Worm (Caenorhabditis elegans) whole organism, L2 larva: ENCODE data around the gene clec-212.

ENCODE experiments used
- C34F6.9 ChIP-seq: fragments of 150-350 bp; optimal IDR thresholded peaks from 2 replicates; lab custom pipeline; 2014; ENCODE audit warnings: missing biosample characterization, missing genetic modification characterization
- F13H6.1 ChIP-seq: sonication (generic microtip); optimal IDR thresholded peaks from 2 replicates; lab custom pipeline; 2016; ENCODE audit warnings: missing genetic modification characterization, missing compliant biosample characterization
- R02D3.7 ChIP-seq: fragments of 150-350 bp; optimal IDR thresholded peaks from 2 replicates; lab custom pipeline; 2014; ENCODE audit warnings: missing biosample characterization, missing genetic modification characterization
- Y55F3AM.14 ChIP-seq: fragments of 200-800 bp; sonication (Bioruptor generic); optimal IDR thresholded peaks from 2 replicates; lab custom pipeline; 2018; ENCODE audit warnings: mild to moderate bottlenecking, missing genetic modification characterization, missing compliant biosample characterization
- alr-1 ChIP-seq: fragments of 150-350 bp; optimal IDR thresholded peaks from 2 replicates; lab custom pipeline; 2014; ENCODE audit warnings: missing biosample characterization, missing genetic modification characterization
- aly-2 ChIP-seq: fragments of 150-350 bp; optimal IDR thresholded peaks from 2 replicates; lab custom pipeline; 2014; ENCODE audit warnings: missing biosample characterization, missing genetic modification characterization
- blmp-1 ChIP-seq: sonication (generic microtip); optimal IDR thresholded peaks from 2 replicates; lab custom pipeline; 2017; ENCODE audit warnings: missing genetic modification characterization, mild to moderate bottlenecking, missing compliant biosample characterization, antibody characterized with exemption, moderate library complexity; ENCODE audit not compliant: insufficient read depth
- ceh-82 ChIP-seq: fragments of 150-350 bp; optimal IDR thresholded peaks from 2 replicates; lab custom pipeline; 2014; ENCODE audit warnings: missing biosample characterization, missing genetic modification characterization
- crh-2 ChIP-seq: sonication (generic microtip); optimal IDR thresholded peaks from 2 replicates; lab custom pipeline; 2017; ENCODE audit warnings: missing biosample characterization, missing genetic modification characterization
- dmd-4 ChIP-seq: sonication (generic microtip); optimal IDR thresholded peaks from 2 replicates; lab custom pipeline; 2017; ENCODE audit warnings: missing biosample characterization, missing genetic modification characterization
- egl-27 ChIP-seq: sonication (generic microtip); optimal IDR thresholded peaks from 3 replicates; lab custom pipeline; 2017; ENCODE audit warnings: missing biosample characterization, missing genetic modification reagents, missing genetic modification characterization
- fos-1 ChIP-seq: fragments of 150-350 bp; optimal IDR thresholded peaks from 2 replicates; lab custom pipeline; 2014; ENCODE audit warnings: missing biosample characterization, missing genetic modification characterization
- lin-11 ChIP-seq: fragments of 150-350 bp; sonication (generic microtip); optimal IDR thresholded peaks from 2 replicates; lab custom pipeline; 2014; ENCODE audit warnings: missing biosample characterization, missing genetic modification characterization, inconsistent platforms, mixed read lengths
- lin-13 ChIP-seq: fragments of 150-350 bp; optimal IDR thresholded peaks from 2 replicates; lab custom pipeline; 2014; ENCODE audit warnings: missing biosample characterization, missing genetic modification reagents, missing genetic modification characterization
- mab-5 ChIP-seq: fragments of 150-350 bp; optimal IDR thresholded peaks from 2 replicates; lab custom pipeline; 2014; ENCODE audit warnings: missing biosample characterization, missing genetic modification characterization
- mbf-1 ChIP-seq: sonication (generic microtip); optimal IDR thresholded peaks from 2 replicates; lab custom pipeline; 2017; ENCODE audit warnings: missing biosample characterization, missing genetic modification characterization
- mdl-1 ChIP-seq, 2 experiments: fragments of 150-350 bp in 1 of 2; sonication (generic microtip) in 1 of 2; optimal IDR thresholded peaks; 2 replicates each; lab custom pipeline; 2017; ENCODE audit warnings: missing biosample characterization in 2 of 2, missing genetic modification characterization in 2 of 2
- nhr-10 ChIP-seq: sonication (generic microtip); optimal IDR thresholded peaks from 2 replicates; lab custom pipeline; 2017; ENCODE audit warnings: missing biosample characterization, missing genetic modification characterization
- nhr-11 ChIP-seq: fragments of 150-350 bp; optimal IDR thresholded peaks from 2 replicates; lab custom pipeline; 2014; ENCODE audit warnings: missing biosample characterization, missing genetic modification characterization
- nhr-12 ChIP-seq: fragments of 150-350 bp; optimal IDR thresholded peaks from 2 replicates; lab custom pipeline; 2014; ENCODE audit warnings: missing biosample characterization, missing genetic modification characterization
- nhr-23 ChIP-seq: fragments of 150-350 bp; optimal IDR thresholded peaks from 2 replicates; lab custom pipeline; 2014; ENCODE audit warnings: missing biosample characterization, missing genetic modification reagents, missing genetic modification characterization
- nhr-237 ChIP-seq: fragments of 150-350 bp; optimal IDR thresholded peaks from 2 replicates; lab custom pipeline; 2014; ENCODE audit warnings: missing biosample characterization, missing genetic modification characterization
- nhr-25 ChIP-seq: fragments of 150-350 bp; sonication (generic microtip); optimal IDR thresholded peaks from 3 replicates; lab custom pipeline; 2014; ENCODE audit warnings: missing biosample characterization, missing genetic modification characterization
- sem-4 ChIP-seq: fragments of 150-350 bp; optimal IDR thresholded peaks from 2 replicates; lab custom pipeline; 2014; ENCODE audit warnings: missing biosample characterization, missing genetic modification reagents, missing genetic modification characterization
- skn-1 ChIP-seq: sonication (generic microtip); optimal IDR thresholded peaks from 2 replicates; lab custom pipeline; 2017; ENCODE audit warnings: missing biosample characterization, missing genetic modification characterization
- sma-3 ChIP-seq: sonication (generic microtip); optimal IDR thresholded peaks from 2 replicates; lab custom pipeline; 2016; ENCODE audit warnings: missing genetic modification reagents, missing genetic modification characterization, missing compliant biosample characterization
- sma-9 ChIP-seq, 2 experiments: fragments of 150-350 bp in 1 of 2; sonication (generic microtip) in 1 of 2; optimal IDR thresholded peaks; 2 replicates each; lab custom pipeline; 2014 to 2016; ENCODE audit warnings: missing genetic modification characterization in 2 of 2, mild to moderate bottlenecking in 1 of 2, missing biosample characterization in 1 of 2, missing compliant biosample characterization in 1 of 2, missing genetic modification reagents in 1 of 2, moderate library complexity in 1 of 2
- unc-39 ChIP-seq: fragments of 150-350 bp; optimal IDR thresholded peaks from 2 replicates; lab custom pipeline; 2014; ENCODE audit warnings: missing biosample characterization, missing genetic modification characterization
- unc-55 ChIP-seq: fragments of 150-350 bp; sonication (generic microtip); optimal IDR thresholded peaks from 3 replicates; lab custom pipeline; 2014; ENCODE audit warnings: missing biosample characterization, missing genetic modification reagents, missing genetic modification characterization
- unc-62 ChIP-seq: fragments of 150-350 bp; optimal IDR thresholded peaks from 2 replicates; lab custom pipeline; 2014; ENCODE audit warnings: missing biosample characterization, missing genetic modification reagents, missing genetic modification characterization
- ztf-1 ChIP-seq: fragments of 200-800 bp; sonication (Bioruptor generic); conservative IDR thresholded peaks from 2 replicates; pipeline ENCODE4 v1.3.6; 2022; ENCODE audit warnings: missing genetic modification characterization, missing compliant biosample characterization
- ztf-4 ChIP-seq: fragments of 150-350 bp; optimal IDR thresholded peaks from 2 replicates; lab custom pipeline; 2014; ENCODE audit warnings: missing biosample characterization, missing genetic modification characterization

Gene clec-212

DNA sequence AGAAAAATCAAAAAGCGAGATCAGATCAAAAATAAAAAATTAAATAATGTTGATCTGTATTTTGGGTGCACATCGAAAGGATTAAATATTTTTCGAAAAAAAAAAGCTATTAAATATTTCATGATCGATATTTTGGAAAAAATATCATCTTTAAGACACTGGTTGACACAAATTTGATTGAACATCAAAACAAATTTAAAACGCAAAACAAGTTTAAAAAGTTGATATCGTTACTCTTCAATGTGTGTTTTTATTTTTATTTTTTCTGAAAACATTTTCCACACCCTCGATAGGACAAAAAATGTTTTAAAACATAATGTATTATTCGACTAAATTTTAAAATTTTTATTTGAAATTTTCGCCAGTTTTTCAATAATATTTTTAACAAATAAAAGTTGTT, 32.2 kb downstream of the clec-212 start, which contains the start of gene C54F6.12:
Gene C54F6.12, minus strand, starts transcription at position 101 of the 400 bp plus-strand sequence.
- TF ChIP-seq nhr-11, result no peak

DNA sequence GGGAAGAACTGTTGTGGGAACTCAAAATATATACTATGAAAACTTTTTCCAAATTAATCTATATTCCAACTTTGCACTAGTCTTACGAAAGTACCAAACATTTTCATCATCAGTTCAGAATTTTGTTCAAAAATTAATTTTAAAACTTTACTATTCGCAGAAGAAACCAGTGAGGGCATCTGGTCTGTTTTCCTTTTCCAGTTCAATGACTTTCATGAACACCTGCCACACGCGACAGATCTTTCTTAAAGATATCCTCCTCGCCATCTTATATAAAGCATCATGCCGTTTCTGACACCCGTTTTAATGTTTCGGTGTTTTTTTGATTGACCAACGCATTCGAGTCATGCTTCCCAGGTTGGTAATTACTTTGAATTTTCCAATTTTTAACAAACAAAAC, 37.2 kb downstream of the clec-212 start, which contains the start of gene C54F6.3:
Gene C54F6.3, plus strand, starts transcription at position 301 of the 400 bp plus-strand sequence.
- TF ChIP-seq sem-4 (no peak), C34F6.9 (tag; lab: Kevin White, UChicago) (no peak), alr-1 (tag; lab: Kevin White, UChicago) (no peak), fos-1 (tag; lab: Kevin White, UChicago) (no peak), unc-62 (GFP tag; lab: Kevin White, UChicago) (no peak), sma-9 (GFP tag; optimal IDR thresholded peaks at IDR 0.05; lab: Kevin White, UChicago) (no peak), sma-9 (tag; optimal IDR thresholded peaks at IDR 0.05; lab: Kevin White, UChicago) (no peak), Y55F3AM.14 (GFP tag; lab: Kevin White, UChicago) (no peak), ztf-1 (no peak), lin-13 (GFP tag; lab: Kevin White, UChicago) (no peak), egl-27 (tag; lab: Kevin White, UChicago) (no peak), nhr-12 (tag; lab: Kevin White, UChicago) (no peak), aly-2 (tag; lab: Kevin White, UChicago) (no peak), nhr-23 (tag; lab: Kevin White, UChicago) (no peak)

DNA sequence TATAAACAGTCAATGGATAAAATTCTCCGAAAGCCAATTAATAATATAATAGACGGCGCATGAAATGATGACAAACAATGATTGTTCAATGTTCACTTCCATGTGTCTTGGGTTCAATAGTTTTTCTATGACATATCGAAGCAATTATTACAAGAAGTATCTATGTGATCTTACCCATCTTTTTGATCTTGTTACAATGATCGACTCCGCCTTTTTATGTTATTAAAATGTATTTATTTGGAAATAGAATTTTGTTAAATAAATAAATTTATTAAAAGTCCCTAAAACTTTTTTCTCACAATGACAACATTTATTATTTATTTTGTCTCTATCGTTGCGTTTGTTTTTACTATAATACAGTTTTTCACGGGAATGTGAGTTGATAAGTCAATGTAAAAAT, 40.4 kb downstream of the clec-212 start, which contains the start of gene swt-2:
Gene swt-2, plus strand, starts transcription at position 301 of the 400 bp plus-strand sequence.
- TF ChIP-seq lin-11 (tag; lab: Kevin White, UChicago) (no peak), sem-4 (no peak), lin-13 (GFP tag; lab: Kevin White, UChicago) (no peak), unc-62 (GFP tag; lab: Kevin White, UChicago) (no peak), nhr-11 (no peak), R02D3.7 (no peak), F13H6.1 (tag; lab: Kevin White, UChicago) (no peak), mbf-1 (tag; lab: Kevin White, UChicago) (no peak), egl-27 (tag; lab: Kevin White, UChicago) (no peak), nhr-237 (no peak), skn-1 (no peak), aly-2 (tag; lab: Kevin White, UChicago) (no peak), mdl-1 (tag; optimal IDR thresholded peaks at IDR 0.05; lab: Kevin White, UChicago) (no peak), unc-55 (GFP tag; lab: Kevin White, UChicago) (no peak), nhr-12 (tag; lab: Kevin White, UChicago) (no peak)

DNA sequence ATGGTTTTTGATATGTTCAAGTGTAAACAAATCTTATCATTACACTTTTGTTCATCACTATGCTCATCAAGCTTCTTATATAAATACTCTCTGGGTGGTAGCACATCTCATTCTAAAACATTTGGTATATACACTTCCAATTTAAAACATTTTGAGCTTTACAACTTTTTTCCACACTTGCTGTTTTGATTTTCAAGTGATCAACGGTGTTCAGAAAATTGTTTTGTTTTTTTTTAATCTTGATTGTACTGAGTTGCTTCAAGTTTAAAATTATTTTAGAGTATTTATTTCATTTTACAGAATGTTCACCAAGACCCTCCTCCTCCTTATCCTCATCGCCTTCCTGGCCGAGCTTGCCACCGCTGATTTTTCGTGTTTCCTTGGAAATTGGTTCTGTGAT, 41.4 kb downstream of the clec-212 start, which contains the start of gene C54F6.5:
Gene C54F6.5, plus strand, starts transcription at position 301 of the 400 bp plus-strand sequence.
- TF ChIP-seq nhr-10 (tag; lab: Kevin White, UChicago), result no peak
- TF ChIP-seq sem-4, result no peak

DNA sequence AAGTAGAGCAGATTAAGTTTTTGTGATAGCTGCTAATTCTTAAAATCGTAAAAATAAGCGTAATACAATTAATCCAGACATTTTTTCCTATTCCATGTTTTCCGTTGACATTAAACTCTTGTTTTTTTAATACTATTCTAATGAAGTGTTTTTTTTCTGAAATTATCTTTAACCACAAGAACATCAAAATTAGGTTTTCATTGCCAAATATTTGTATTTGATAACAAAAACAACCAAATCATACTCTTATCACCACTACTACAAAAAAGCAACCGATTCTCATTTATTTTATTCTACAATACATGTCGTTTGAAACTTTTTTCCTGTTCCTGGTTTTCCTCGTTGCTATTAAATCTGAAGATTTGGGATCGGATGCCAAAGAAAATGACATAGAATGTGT, 43.0 kb downstream of the clec-212 start, which contains the start of gene C54F6.17:
Gene C54F6.17, plus strand, starts transcription at position 301 of the 400 bp plus-strand sequence.
- TF ChIP-seq nhr-11, result no peak
- no peak for TF ChIP-seq crh-2
- no peak for TF ChIP-seq unc-39 (tag; lab: Kevin White, UChicago)
- TF ChIP-seq ceh-82 (tag; lab: Kevin White, UChicago), result no peak
- TF ChIP-seq sma-3, result no peak
- no peak for TF ChIP-seq aly-2 (tag; lab: Kevin White, UChicago)
- no peak for TF ChIP-seq mab-5 (tag; lab: Kevin White, UChicago)
- TF ChIP-seq sma-9 (GFP tag; optimal IDR thresholded peaks at IDR 0.05; lab: Kevin White, UChicago), result no peak
- no peak for TF ChIP-seq sma-9 (tag; optimal IDR thresholded peaks at IDR 0.05; lab: Kevin White, UChicago)
- TF ChIP-seq nhr-25 (tag; lab: Kevin White, UChicago), result no peak
- TF ChIP-seq, all 48 proteins: peak for 0

DNA sequence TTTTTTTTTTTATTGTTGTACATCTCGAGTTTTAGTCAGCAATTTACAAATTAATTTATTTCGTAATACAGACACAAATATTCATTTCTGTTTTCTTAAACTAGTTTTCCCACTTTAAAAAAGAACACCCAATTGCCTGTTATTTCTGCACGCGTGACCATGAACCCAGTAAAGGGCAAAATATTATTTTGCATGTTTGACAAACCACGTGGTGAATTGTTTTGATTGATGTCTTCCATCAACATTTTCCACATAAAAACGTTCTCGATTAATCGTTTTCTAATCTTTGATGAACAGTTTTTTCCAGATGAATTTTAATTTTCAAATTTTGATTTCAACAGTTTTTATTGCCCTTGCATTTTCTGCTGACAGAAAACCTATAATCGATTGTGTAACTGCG, 44.5 kb downstream of the clec-212 start, which contains the start of gene C54F6.18:
Gene C54F6.18, plus strand, starts transcription at position 301 of the 400 bp plus-strand sequence.
- TF ChIP-seq lin-11 (tag; lab: Kevin White, UChicago) (no peak), ztf-4 (no peak), blmp-1 (tag; lab: Kevin White, UChicago) (no peak), nhr-237 (no peak), dmd-4 (tag; lab: Kevin White, UChicago) (no peak), ceh-82 (tag; lab: Kevin White, UChicago) (no peak), unc-39 (tag; lab: Kevin White, UChicago) (no peak), aly-2 (tag; lab: Kevin White, UChicago) (no peak), sem-4 (no peak)
